Worm (Caenorhabditis elegans) whole organism, L1 larva: Measurements from ENCODE around the gene fkb-6.

Experiments
- C16A3.4 ChIP-seq: fragments of 150-350 bp; optimal IDR thresholded peaks from 2 replicates; lab custom pipeline; 2014; ENCODE audit warnings: missing biosample characterization, missing genetic modification characterization
- C34B4.2 ChIP-seq: sonication (generic microtip); optimal IDR thresholded peaks from 2 replicates; lab custom pipeline; 2017; ENCODE audit warnings: mild to moderate bottlenecking, missing genetic modification characterization, missing compliant biosample characterization
- F16B12.6 ChIP-seq: fragments of 150-350 bp; optimal IDR thresholded peaks from 2 replicates; lab custom pipeline; 2014; ENCODE audit warnings: missing biosample characterization, missing genetic modification characterization
- Y116A8C.19 ChIP-seq: sonication (generic microtip); optimal IDR thresholded peaks from 2 replicates; lab custom pipeline; 2016; ENCODE audit warnings: missing compliant biosample characterization, missing genetic modification characterization, borderline replicate concordance
- aha-1 ChIP-seq: fragments of 150-350 bp; optimal IDR thresholded peaks from 2 replicates; lab custom pipeline; 2014; ENCODE audit warnings: missing biosample characterization, missing genetic modification characterization
- alr-1 ChIP-seq: fragments of 200-800 bp; sonication (Bioruptor generic); optimal IDR thresholded peaks from 2 replicates; lab custom pipeline; 2018; ENCODE audit warnings: borderline replicate concordance, mild to moderate bottlenecking, missing genetic modification characterization, missing compliant biosample characterization
- ama-1 ChIP-seq: fragments of 150-350 bp; optimal IDR thresholded peaks from 2 replicates; lab custom pipeline; 2014
- blmp-1 ChIP-seq: fragments of 150-350 bp; optimal IDR thresholded peaks from 2 replicates; lab custom pipeline; 2014; ENCODE audit warnings: missing biosample characterization, missing genetic modification characterization
- ceh-82 ChIP-seq, 3 experiments: fragments of 150-350 bp in 1 of 3; sonication (generic microtip) in 2 of 3; optimal IDR thresholded peaks; 2 replicates each; lab custom pipeline; 2014 to 2017; ENCODE audit warnings: missing biosample characterization in 3 of 3, missing genetic modification characterization in 3 of 3
- ceh-88 ChIP-seq: fragments of 200-800 bp; sonication (Bioruptor generic); IDR thresholded peaks from 2 replicates; pipeline ENCODE4 v1.3.6; 2022; ENCODE audit warnings: missing genetic modification characterization, missing compliant biosample characterization
- dpl-1 ChIP-seq, 3 experiments: fragments of 150-350 bp in 2 of 3; sonication (generic microtip) in 1 of 3; optimal IDR thresholded peaks; 2 replicates each; lab custom pipeline; 2014 to 2017; ENCODE audit warnings: missing biosample characterization in 3 of 3, missing genetic modification characterization in 3 of 3, missing genetic modification reagents in 3 of 3
- efl-1 ChIP-seq, 4 experiments: fragments of 150-350 bp; optimal IDR thresholded peaks in 3 of 4; peaks in 1 of 4; 1 replicate in 1 of 4; 2 replicates in 3 of 4; lab custom pipeline; 2014; ENCODE audit warnings: missing biosample characterization in 2 of 4, missing genetic modification characterization in 2 of 4, missing genetic modification reagents in 2 of 4
- efl-3 ChIP-seq: fragments of 200-800 bp; sonication (Bioruptor generic); optimal IDR thresholded peaks from 2 replicates; lab custom pipeline; 2018; ENCODE audit warnings: mild to moderate bottlenecking, missing genetic modification characterization, missing compliant biosample characterization
- egl-13 ChIP-seq: sonication (generic microtip); optimal IDR thresholded peaks from 2 replicates; lab custom pipeline; 2016; ENCODE audit warnings: missing genotype, missing genetic modification reagents, missing genetic modification characterization, missing compliant biosample characterization
- egl-27 ChIP-seq, 2 experiments: fragments of 150-350 bp in 1 of 2; sonication (generic microtip); optimal IDR thresholded peaks; 3 replicates each; lab custom pipeline; 2017 to 2018; ENCODE audit warnings: missing biosample characterization in 2 of 2, missing genetic modification characterization in 2 of 2, missing genetic modification reagents in 2 of 2
- elt-2 ChIP-seq: sonication (generic microtip); optimal IDR thresholded peaks from 2 replicates; lab custom pipeline; 2016; ENCODE audit warnings: missing genetic modification characterization, mild to moderate bottlenecking, inconsistent platforms, missing compliant biosample characterization, missing genetic modification reagents
- grh-1 ChIP-seq: fragments of 200-800 bp; sonication (Bioruptor generic); IDR thresholded peaks from 2 replicates; pipeline ENCODE4 v1.3.6; 2022; ENCODE audit warnings: missing genetic modification reagents, missing genetic modification characterization, missing compliant biosample characterization
- hlh-4 ChIP-seq: sonication (generic microtip); optimal IDR thresholded peaks from 2 replicates; lab custom pipeline; 2016; ENCODE audit warnings: mild to moderate bottlenecking, missing genetic modification characterization, missing compliant biosample characterization
- hpl-2 ChIP-seq: fragments of 150-350 bp; optimal IDR thresholded peaks from 2 replicates; lab custom pipeline; 2014; ENCODE audit warnings: missing biosample characterization, missing genetic modification reagents, missing genetic modification characterization
- isw-1 ChIP-seq: fragments of 200-800 bp; sonication (Bioruptor generic); IDR thresholded peaks from 2 replicates; pipeline ENCODE4 v1.3.6; 2022; ENCODE audit warnings: missing genetic modification characterization, missing compliant biosample characterization
- lin-13 ChIP-seq: fragments of 150-350 bp; optimal IDR thresholded peaks from 2 replicates; lab custom pipeline; 2014; ENCODE audit warnings: missing biosample characterization, missing genetic modification reagents, missing genetic modification characterization
- lin-14 ChIP-seq: fragments of 200-800 bp; sonication (Bioruptor generic); optimal IDR thresholded peaks from 2 replicates; lab custom pipeline; 2018; ENCODE audit warnings: mild to moderate bottlenecking, missing genetic modification characterization, moderate library complexity, missing compliant biosample characterization
- lin-15B ChIP-seq: fragments of 150-350 bp; sonication (generic microtip); optimal IDR thresholded peaks from 3 replicates; lab custom pipeline; 2014; ENCODE audit warnings: missing biosample characterization, missing genetic modification characterization
- lin-35 ChIP-seq, 2 experiments: fragments of 150-350 bp; optimal IDR thresholded peaks; 2 replicates each; lab custom pipeline; 2014; ENCODE audit warnings: missing biosample characterization in 2 of 2, missing genetic modification characterization in 2 of 2, missing genetic modification reagents in 2 of 2
- lin-39 ChIP-seq: fragments of 150-350 bp; optimal IDR thresholded peaks from 2 replicates; lab custom pipeline; 2014; ENCODE audit warnings: missing biosample characterization, missing genetic modification reagents, missing genetic modification characterization
- lir-3 ChIP-seq: sonication (generic microtip); optimal IDR thresholded peaks from 2 replicates; lab custom pipeline; 2016; ENCODE audit warnings: mild to moderate bottlenecking, missing genetic modification characterization, moderate library complexity, missing compliant biosample characterization; ENCODE audit not compliant: poor library complexity
- lsy-2 ChIP-seq, 2 experiments: fragments of 150-350 bp; optimal IDR thresholded peaks; 2 replicates each; lab custom pipeline; 2014; ENCODE audit warnings: missing biosample characterization in 2 of 2, missing genetic modification characterization in 2 of 2
- mab-9 ChIP-seq: fragments of 200-800 bp; sonication (Bioruptor generic); IDR thresholded peaks from 2 replicates; pipeline ENCODE4 v1.3.6; 2022; ENCODE audit warnings: missing genetic modification reagents, missing genetic modification characterization, missing compliant biosample characterization
- mep-1 ChIP-seq: fragments of 150-350 bp; optimal IDR thresholded peaks from 2 replicates; lab custom pipeline; 2014; ENCODE audit warnings: missing biosample characterization, missing genetic modification characterization
- nhr-12 ChIP-seq: sonication (generic microtip); optimal IDR thresholded peaks from 2 replicates; lab custom pipeline; 2017; ENCODE audit warnings: missing biosample characterization, missing genetic modification characterization
- nhr-20 ChIP-seq: sonication (generic microtip); optimal IDR thresholded peaks from 2 replicates; lab custom pipeline; 2016; ENCODE audit warnings: mild to moderate bottlenecking, missing genetic modification characterization, missing compliant biosample characterization
- nhr-237 ChIP-seq: fragments of 150-350 bp; optimal IDR thresholded peaks from 2 replicates; lab custom pipeline; 2014; ENCODE audit warnings: missing biosample characterization, missing genetic modification characterization
- nhr-28 ChIP-seq: fragments of 150-350 bp; optimal IDR thresholded peaks from 2 replicates; lab custom pipeline; 2014; ENCODE audit warnings: missing biosample characterization, missing genetic modification characterization
- nhr-77 ChIP-seq: fragments of 150-350 bp; optimal IDR thresholded peaks from 2 replicates; lab custom pipeline; 2014; ENCODE audit warnings: missing biosample characterization, missing genetic modification characterization
- nhr-85 ChIP-seq: sonication (generic microtip); peaks from one replicate; lab custom pipeline; 2016; ENCODE audit warnings: missing genetic modification characterization, inconsistent platforms, missing compliant biosample characterization
- pax-3 ChIP-seq: fragments of 200-800 bp; sonication (Bioruptor generic); optimal IDR thresholded peaks from 2 replicates; lab custom pipeline; 2018; ENCODE audit warnings: mild to moderate bottlenecking, missing genetic modification characterization, moderate library complexity, missing compliant biosample characterization
- pqm-1 ChIP-seq: sonication (generic microtip); optimal IDR thresholded peaks from 3 replicates; lab custom pipeline; 2017; ENCODE audit warnings: missing biosample characterization, missing genetic modification characterization
- rnt-1 ChIP-seq: sonication (generic microtip); optimal IDR thresholded peaks from 2 replicates; lab custom pipeline; 2016; ENCODE audit warnings: mild to moderate bottlenecking, missing genetic modification characterization, moderate library complexity, missing compliant biosample characterization
- snpc-4 ChIP-seq: fragments of 150-350 bp; optimal IDR thresholded peaks from 2 replicates; lab custom pipeline; 2014; ENCODE audit warnings: missing biosample characterization, missing genetic modification characterization
- snu-23 ChIP-seq: sonication (generic microtip); optimal IDR thresholded peaks from 2 replicates; lab custom pipeline; 2016; ENCODE audit warnings: missing genetic modification characterization, missing compliant biosample characterization
- sox-4 ChIP-seq: sonication (generic microtip); optimal IDR thresholded peaks from 2 replicates; lab custom pipeline; 2016; ENCODE audit warnings: missing genetic modification characterization, missing compliant biosample characterization
- sup-37 ChIP-seq: fragments of 200-800 bp; sonication (Bioruptor generic); optimal IDR thresholded peaks from 2 replicates; lab custom pipeline; 2018; ENCODE audit warnings: mild to moderate bottlenecking, missing genetic modification characterization, missing compliant biosample characterization
- swsn-7 ChIP-seq: sonication (generic microtip); optimal IDR thresholded peaks from 2 replicates; lab custom pipeline; 2016; ENCODE audit warnings: missing genetic modification characterization, missing compliant biosample characterization
- tbx-2 ChIP-seq: sonication (generic microtip); optimal IDR thresholded peaks from 2 replicates; lab custom pipeline; 2016; ENCODE audit warnings: missing genetic modification characterization, missing compliant biosample characterization
- tlp-1 ChIP-seq: fragments of 150-350 bp; optimal IDR thresholded peaks from 2 replicates; lab custom pipeline; 2014; ENCODE audit warnings: missing biosample characterization, missing genetic modification characterization
- unc-62 ChIP-seq: fragments of 150-350 bp; optimal IDR thresholded peaks from 2 replicates; lab custom pipeline; 2014; ENCODE audit warnings: missing biosample characterization, missing genetic modification reagents, missing genetic modification characterization
- unc-98 ChIP-seq: fragments of 200-800 bp; sonication (Bioruptor generic); IDR thresholded peaks from 2 replicates; pipeline ENCODE4 v1.3.6; 2022; ENCODE audit warnings: missing genetic modification characterization, missing compliant biosample characterization
- vab-15 ChIP-seq: sonication (generic microtip); optimal IDR thresholded peaks from 2 replicates; lab custom pipeline; 2017; ENCODE audit warnings: missing genotype, mild to moderate bottlenecking, missing genetic modification characterization, missing compliant biosample characterization
- xbp-1 ChIP-seq: sonication (generic microtip); optimal IDR thresholded peaks from 2 replicates; lab custom pipeline; 2016; ENCODE audit warnings: missing genetic modification characterization, missing compliant biosample characterization
- zag-1 ChIP-seq: fragments of 150-350 bp; optimal IDR thresholded peaks from 2 replicates; lab custom pipeline; 2014; ENCODE audit warnings: missing biosample characterization, missing genetic modification characterization
- ztf-11 ChIP-seq, 2 experiments: sonication (generic microtip); optimal IDR thresholded peaks; 2 replicates each; lab custom pipeline; 2016 to 2017; ENCODE audit warnings: missing genetic modification characterization in 2 of 2, missing biosample characterization in 1 of 2, missing compliant biosample characterization in 1 of 2
- ztf-4 ChIP-seq: fragments of 150-350 bp; optimal IDR thresholded peaks from 2 replicates; lab custom pipeline; 2014; ENCODE audit warnings: missing biosample characterization, missing genetic modification characterization

The fkb-6 gene

DNA sequence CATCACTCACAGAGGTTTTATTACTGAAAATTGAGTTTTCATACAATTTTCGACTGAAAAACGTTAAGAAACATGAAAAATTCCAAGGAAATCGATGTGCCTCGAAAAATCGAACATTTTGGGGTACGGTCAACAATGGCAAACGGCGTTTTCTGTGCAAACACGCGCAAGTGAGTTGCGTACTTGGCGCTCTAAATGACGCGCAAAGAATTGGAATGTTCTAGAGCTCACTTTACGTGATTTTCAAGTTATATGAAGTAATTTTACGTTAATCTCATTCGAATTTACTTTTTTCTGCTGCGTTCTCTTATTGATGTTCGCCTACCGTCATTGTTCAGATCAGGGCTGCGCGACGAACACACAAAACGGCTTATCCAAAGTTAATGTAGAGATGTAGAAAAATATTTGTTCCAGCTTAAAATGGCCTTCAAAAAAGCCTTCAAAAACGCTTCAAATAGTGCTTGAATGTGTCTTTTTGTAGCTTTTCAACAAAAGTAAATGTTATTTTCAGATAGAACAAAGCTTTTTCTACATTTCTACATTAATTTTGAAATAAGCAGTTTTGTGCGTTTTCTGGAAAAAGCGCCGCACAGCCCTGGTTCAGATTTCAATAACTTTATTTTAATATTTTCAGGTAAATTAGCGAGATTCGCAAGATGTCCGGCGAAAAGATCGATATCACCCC, at the start of gene fkb-6, which contains the start of gene F31D4.2:
TSS of gene fkb-6 (plus strand) at position 635 of the 685 bp plus-strand sequence.
TSS of gene F31D4.2 (minus strand) at position 23 of the 685 bp plus-strand sequence.
- TF ChIP-seq nhr-85 (tag; lab: Kevin White, UChicago): peak; percentile 85
- TF ChIP-seq C16A3.4 (tag; lab: Kevin White, UChicago): peak; percentile 84
- TF ChIP-seq sup-37 (GFP tag; lab: Kevin White, UChicago): no peak
- no peak for TF ChIP-seq ceh-88 (GFP tag; lab: Robert Waterston, UW)
- peak; percentile 38; the same call in 1 of the 2 replicates for TF ChIP-seq grh-1
- peak; percentile 87 for TF ChIP-seq mep-1 (tag; lab: Kevin White, UChicago)
- peak; percentile 25 for TF ChIP-seq lin-15B
- no peak for TF ChIP-seq lin-14 (GFP tag; lab: Kevin White, UChicago)
- no peak for TF ChIP-seq hpl-2 (GFP tag; lab: Kevin White, UChicago)
- TF ChIP-seq unc-62 (GFP tag; lab: Kevin White, UChicago): no peak
- TF ChIP-seq pqm-1 (tag; lab: Kevin White, UChicago): no peak
- TF ChIP-seq dpl-1 (GFP tag; optimal IDR thresholded peaks at IDR 0.05; lab: Kevin White, UChicago): peak; percentile 50 to 71 (median 70)
- TF ChIP-seq ztf-4 (tag; lab: Kevin White, UChicago): peak; percentile 51
- TF ChIP-seq ama-1 (lab: Kevin White, UChicago): no peak
- no peak for TF ChIP-seq sox-4 (tag; lab: Kevin White, UChicago)
- no peak for TF ChIP-seq unc-98 (GFP tag; lab: Robert Waterston, UW)
- peak; percentile 88 for TF ChIP-seq swsn-7 (tag; lab: Kevin White, UChicago)
- TF ChIP-seq snpc-4: peak; percentile 57
- TF ChIP-seq egl-13 (tag; lab: Kevin White, UChicago): peak; percentile 49
- peak; percentile 25 for TF ChIP-seq vab-15 (tag; lab: Kevin White, UChicago)
- TF ChIP-seq nhr-28 (tag; lab: Kevin White, UChicago): no peak
- no peak for TF ChIP-seq Y116A8C.19 (tag; lab: Kevin White, UChicago)
- peak; percentile 78 for TF ChIP-seq tbx-2 (tag; lab: Kevin White, UChicago)
- peak; percentile 71 to 84 (median 77) for TF ChIP-seq ceh-82 (tag; optimal IDR thresholded peaks at IDR 0.05; lab: Kevin White, UChicago)
- TF ChIP-seq lin-35 (GFP tag; optimal IDR thresholded peaks at IDR 0.05; lab: Kevin White, UChicago): peak; percentile 74 to 85
- TF ChIP-seq lin-13: peak; percentile 66
- peak; percentile 57; the same call in 1 of the 2 replicates for TF ChIP-seq mab-9 (GFP tag; lab: Robert Waterston, UW)
- no peak for TF ChIP-seq efl-3 (GFP tag; lab: Kevin White, UChicago)
- no peak for TF ChIP-seq alr-1 (tag; lab: Kevin White, UChicago)
- TF ChIP-seq lsy-2 (tag; optimal IDR thresholded peaks at IDR 0.05; lab: Kevin White, UChicago): peak; percentile 96 to 99
- peak; percentile 74 for TF ChIP-seq rnt-1 (tag; lab: Kevin White, UChicago)
- no peak for TF ChIP-seq tlp-1
- no peak for TF ChIP-seq lir-3 (tag; lab: Kevin White, UChicago)
- no peak for TF ChIP-seq blmp-1
- TF ChIP-seq C34B4.2: no peak
- TF ChIP-seq aha-1 (tag; lab: Kevin White, UChicago): peak; percentile 35
- TF ChIP-seq nhr-237 (tag; lab: Kevin White, UChicago): peak; percentile 2
- peak; percentile 7 for TF ChIP-seq lin-39
- no peak for TF ChIP-seq egl-27 (tag; optimal IDR thresholded peaks at IDR 0.05; lab: Kevin White, UChicago)
- TF ChIP-seq ztf-11 (tag; optimal IDR thresholded peaks at IDR 0.05; lab: Kevin White, UChicago): peak in 1 of 2 experiments; percentile 35
- peak; percentile 75 for TF ChIP-seq nhr-77 (tag; lab: Kevin White, UChicago)
- no peak for TF ChIP-seq hlh-4 (tag; lab: Kevin White, UChicago)
- peak; percentile 98 for TF ChIP-seq F16B12.6 (tag; lab: Kevin White, UChicago)
- no peak for TF ChIP-seq nhr-12 (tag; lab: Kevin White, UChicago)
- peak; percentile 8 for TF ChIP-seq elt-2
- peak; percentile 76 for TF ChIP-seq xbp-1 (tag; lab: Kevin White, UChicago)
- TF ChIP-seq nhr-20: peak; percentile 85
- TF ChIP-seq efl-1 (optimal IDR thresholded peaks at IDR 0.05; lab: Kevin White, UChicago): peak; percentile 68 to 70
- TF ChIP-seq efl-1 (GFP tag; optimal IDR thresholded peaks at IDR 0.05 in 1 of 2; lab: Kevin White, UChicago): peak; percentile 70 to 95
- TF ChIP-seq pax-3 (tag; lab: Kevin White, UChicago): peak; percentile 66
- TF ChIP-seq zag-1 (tag; lab: Kevin White, UChicago): no peak
- peak; percentile 73 for TF ChIP-seq isw-1
- peak; percentile 94 for TF ChIP-seq snu-23 (GFP tag; lab: Kevin White, UChicago)
